Fruit fly (Drosophila melanogaster) whole organism: Measurements from ENCODE around the gene CG15209.

Experiments
- EcR ChIP-seq, 2 experiments: fragments of >200 bp; optimal IDR thresholded peaks; 2 replicates each; lab custom pipeline; 2017; ENCODE audit warnings: missing biosample characterization in 2 of 2, missing genetic modification characterization in 2 of 2, missing genetic modification reagents in 2 of 2
- pan ChIP-seq: fragments of >200 bp; optimal IDR thresholded peaks from 2 replicates; lab custom pipeline; 2017
- usp ChIP-seq: fragments of >200 bp; optimal IDR thresholded peaks from 2 replicates; lab custom pipeline; 2017; ENCODE audit warnings: missing biosample characterization, missing genetic modification characterization, mixed read lengths

DNA sequence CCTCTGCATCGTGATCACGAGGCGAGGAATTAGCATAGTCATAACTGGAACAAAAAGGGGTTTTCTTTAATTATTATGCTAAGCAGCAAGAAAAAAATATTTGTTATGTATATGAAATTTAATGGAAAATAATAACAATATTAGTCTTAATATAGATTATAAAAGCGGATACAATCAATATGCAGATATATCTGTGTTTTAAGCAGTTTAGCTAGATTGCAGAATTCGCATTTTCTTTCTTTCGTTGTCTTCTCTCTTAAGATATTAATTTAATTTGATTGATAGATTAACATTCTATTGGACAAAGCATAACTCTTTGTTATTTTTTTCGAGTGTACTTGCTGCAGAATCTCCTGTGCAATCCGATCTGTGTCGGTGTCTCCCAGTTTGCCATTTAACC lies 14.7 kb upstream of the CG15209 start:
- TF ChIP-seq usp (no peak), pan (lab: Kevin White, UChicago) (no peak), EcR (GFP tag; optimal IDR thresholded peaks at IDR 0.05; lab: Kevin White, UChicago) (no peak)
